Worm (Caenorhabditis elegans) whole organism, late embryonic: Measurements from ENCODE around the gene noa-1.

ENCODE experiments used
- C38D4.7 ChIP-seq: fragments of 200-800 bp; sonication (Bioruptor generic); optimal IDR thresholded peaks from 2 replicates; lab custom pipeline; 2018; ENCODE audit warnings: mild to moderate bottlenecking, missing genetic modification characterization, moderate library complexity, missing compliant biosample characterization
- fax-1 ChIP-seq: sonication (generic microtip); optimal IDR thresholded peaks from 2 replicates; lab custom pipeline; 2016; ENCODE audit warnings: missing genotype, missing genetic modification characterization, missing compliant biosample characterization
- pha-2 ChIP-seq: sonication (generic microtip); optimal IDR thresholded peaks from 2 replicates; lab custom pipeline; 2017; ENCODE audit warnings: mild to moderate bottlenecking, missing genetic modification characterization, missing compliant biosample characterization
- pqm-1 ChIP-seq: sonication (generic microtip); optimal IDR thresholded peaks from 2 replicates; lab custom pipeline; 2016; ENCODE audit warnings: missing genetic modification characterization, missing compliant biosample characterization
- tbx-2 ChIP-seq: sonication (generic microtip); optimal IDR thresholded peaks from 2 replicates; lab custom pipeline; 2016; ENCODE audit warnings: missing genetic modification characterization, missing compliant biosample characterization

ce11 chrII:13507535-13507934, 33.3 kb downstream of the noa-1 start, which contains the start of gene nep-17:
- TF ChIP-seq pqm-1 (tag; lab: Kevin White, UChicago) (no peak), C38D4.7 (GFP tag; lab: Kevin White, UChicago) (no peak), pha-2 (tag; lab: Kevin White, UChicago) (no peak), fax-1 (tag; lab: Kevin White, UChicago) (no peak), tbx-2 (tag; lab: Kevin White, UChicago) (no peak)
